Worm (Caenorhabditis elegans) whole organism, young adult: ENCODE results near the gene F44F4.3.
A peak's percentile ranks its signal among the peaks of the same experiment; 100 is the strongest.

ENCODE experiments used
- B0019.2 ChIP-seq: fragments of 200-800 bp; sonication (Bioruptor generic); conservative IDR thresholded peaks from 2 replicates; pipeline ENCODE4 v1.3.6; 2022; ENCODE audit warnings: missing genetic modification reagents, missing genetic modification characterization, missing compliant biosample characterization
- B0261.1 ChIP-seq: sonication (generic microtip); optimal IDR thresholded peaks from 2 replicates; lab custom pipeline; 2016; ENCODE audit warnings: mild to moderate bottlenecking, missing genetic modification characterization, moderate library complexity, missing compliant biosample characterization
- B0336.3 ChIP-seq: fragments of 200-800 bp; sonication (Bioruptor generic); IDR thresholded peaks from 2 replicates; pipeline ENCODE4 v1.3.6; 2022; ENCODE audit warnings: missing genetic modification characterization, missing compliant biosample characterization
- D2030.7 ChIP-seq: fragments of 200-800 bp; sonication (Bioruptor generic); IDR thresholded peaks from 2 replicates; pipeline ENCODE4 v1.3.6; 2022; ENCODE audit warnings: missing genetic modification reagents, missing genetic modification characterization, missing compliant biosample characterization
- F10E7.11 ChIP-seq: sonication (generic microtip); optimal IDR thresholded peaks from 2 replicates; lab custom pipeline; 2017; ENCODE audit warnings: mild to moderate bottlenecking, missing genetic modification characterization, moderate library complexity, missing compliant biosample characterization
- F22D6.2 ChIP-seq: sonication (generic microtip); optimal IDR thresholded peaks from 2 replicates; lab custom pipeline; 2016; ENCODE audit warnings: mild to moderate bottlenecking, missing genetic modification characterization, missing compliant biosample characterization
- F23B12.7 ChIP-seq: sonication (generic microtip); optimal IDR thresholded peaks from 2 replicates; lab custom pipeline; 2017; ENCODE audit warnings: missing genetic modification characterization, mild to moderate bottlenecking, missing compliant biosample characterization, antibody characterized with exemption, moderate library complexity; ENCODE audit not compliant: insufficient read depth
- K12H6.12 ChIP-seq: fragments of 200-800 bp; sonication (Bioruptor generic); optimal IDR thresholded peaks from 2 replicates; lab custom pipeline; 2018; ENCODE audit warnings: mild to moderate bottlenecking, missing genetic modification characterization, missing compliant biosample characterization
- T07F8.4 ChIP-seq: sonication (generic microtip); optimal IDR thresholded peaks from 2 replicates; lab custom pipeline; 2016; ENCODE audit warnings: mild to moderate bottlenecking, missing genetic modification characterization, moderate library complexity, missing compliant biosample characterization
- T26A5.8 ChIP-seq: sonication (generic microtip); optimal IDR thresholded peaks from 2 replicates; lab custom pipeline; 2016; ENCODE audit warnings: missing genetic modification characterization, missing compliant biosample characterization
- Y67H2A.10 ChIP-seq: fragments of 200-800 bp; sonication (Bioruptor generic); conservative IDR thresholded peaks from 2 replicates; pipeline ENCODE4 v1.3.6; 2022; ENCODE audit warnings: missing genetic modification reagents, missing genetic modification characterization, missing compliant biosample characterization
- ZK185.1 ChIP-seq: sonication (generic microtip); optimal IDR thresholded peaks from 2 replicates; lab custom pipeline; 2016; ENCODE audit warnings: mild to moderate bottlenecking, missing genetic modification characterization, missing compliant biosample characterization; ENCODE audit not compliant: poor library complexity, severe bottlenecking
- aptf-2 ChIP-seq: fragments of 200-800 bp; sonication (Bioruptor generic); conservative IDR thresholded peaks from 2 replicates; pipeline ENCODE4 v1.3.6; 2022; ENCODE audit warnings: missing genetic modification reagents, missing genetic modification characterization, missing compliant biosample characterization
- athp-1 ChIP-seq: sonication (generic microtip); optimal IDR thresholded peaks from 2 replicates; lab custom pipeline; 2017; ENCODE audit warnings: mild to moderate bottlenecking, missing genetic modification characterization, missing compliant biosample characterization
- attf-3 ChIP-seq: fragments of 200-800 bp; sonication (Bioruptor generic); conservative IDR thresholded peaks from 2 replicates; pipeline ENCODE4 v1.3.6; 2022; ENCODE audit warnings: missing genetic modification reagents, missing genetic modification characterization, missing compliant biosample characterization
- attf-5 ChIP-seq: fragments of 200-800 bp; sonication (Bioruptor generic); optimal IDR thresholded peaks from 2 replicates; lab custom pipeline; 2018; ENCODE audit warnings: mild to moderate bottlenecking, missing genetic modification characterization, missing compliant biosample characterization
- cebp-1 ChIP-seq, 2 experiments: fragments of 200-800 bp in 1 of 2; sonication (Bioruptor generic) in 1 of 2; sonication (generic microtip) in 1 of 2; IDR thresholded peaks in 1 of 2; optimal IDR thresholded peaks in 1 of 2; 2 replicates each; pipeline versions ENCODE4 v1.3.6 to Lab custom; 2017 to 2022; ENCODE audit warnings: missing compliant biosample characterization in 2 of 2, missing genetic modification characterization in 2 of 2, mild to moderate bottlenecking in 1 of 2, missing genetic modification reagents in 1 of 2, moderate library complexity in 1 of 2
- cebp-2 ChIP-seq: fragments of 200-800 bp; sonication (Bioruptor generic); IDR thresholded peaks from 2 replicates; pipeline ENCODE4 v1.3.6; 2022; ENCODE audit warnings: missing genetic modification characterization, missing compliant biosample characterization
- ceh-27 ChIP-seq: fragments of 200-800 bp; sonication (Bioruptor generic); optimal IDR thresholded peaks from 2 replicates; lab custom pipeline; 2018; ENCODE audit warnings: mild to moderate bottlenecking, missing genetic modification characterization, moderate library complexity, missing compliant biosample characterization
- dpl-1 ChIP-seq: fragments of 150-350 bp; optimal IDR thresholded peaks from 2 replicates; lab custom pipeline; 2014; ENCODE audit warnings: missing biosample characterization, missing genetic modification reagents, missing genetic modification characterization
- efl-1 ChIP-seq: fragments of 150-350 bp; optimal IDR thresholded peaks from 2 replicates; lab custom pipeline; 2014; ENCODE audit warnings: missing biosample characterization, missing genetic modification reagents, missing genetic modification characterization
- egl-44 ChIP-seq: fragments of 200-800 bp; sonication (Bioruptor generic); IDR thresholded peaks from 2 replicates; pipeline ENCODE4 v1.3.6; 2022; ENCODE audit warnings: missing genetic modification reagents, missing genetic modification characterization, missing compliant biosample characterization
- ets-4 ChIP-seq: fragments of 200-800 bp; sonication (Bioruptor generic); optimal IDR thresholded peaks from 2 replicates; lab custom pipeline; 2018; ENCODE audit warnings: mild to moderate bottlenecking, missing genetic modification characterization, missing compliant biosample characterization
- fkh-3 ChIP-seq: sonication (generic microtip); optimal IDR thresholded peaks from 2 replicates; lab custom pipeline; 2016; ENCODE audit warnings: mild to moderate bottlenecking, missing genetic modification characterization, missing compliant biosample characterization
- hlh-26 ChIP-seq: fragments of 200-800 bp; sonication (Bioruptor generic); conservative IDR thresholded peaks from 2 replicates; pipeline ENCODE4 v1.3.6; 2022; ENCODE audit warnings: missing genetic modification reagents, missing genetic modification characterization, missing compliant biosample characterization
- hmg-1.2 ChIP-seq: fragments of 200-800 bp; sonication (Bioruptor generic); IDR thresholded peaks from 2 replicates; pipeline ENCODE4 v1.3.6; 2022; ENCODE audit warnings: missing genetic modification reagents, missing genetic modification characterization, missing compliant biosample characterization
- hmg-20 ChIP-seq: fragments of 200-800 bp; sonication (Bioruptor generic); IDR thresholded peaks from 2 replicates; pipeline ENCODE4 v1.3.6; 2022; ENCODE audit warnings: missing genetic modification reagents, missing genetic modification characterization, missing compliant biosample characterization
- hrde-1 ChIP-seq: sonication (generic microtip); optimal IDR thresholded peaks from 2 replicates; lab custom pipeline; 2016; ENCODE audit warnings: missing genetic modification characterization, mild to moderate bottlenecking, missing compliant biosample characterization, moderate library complexity, missing genotype, missing genetic modification reagents, borderline replicate concordance
- let-526 ChIP-seq: fragments of 200-800 bp; sonication (Bioruptor generic); IDR thresholded peaks from 2 replicates; pipeline ENCODE4 v1.3.6; 2022; ENCODE audit warnings: missing genetic modification reagents, missing genetic modification characterization, missing compliant biosample characterization
- lin-40 ChIP-seq: sonication (generic microtip); optimal IDR thresholded peaks from 2 replicates; lab custom pipeline; 2016; ENCODE audit warnings: missing genetic modification characterization, mild to moderate bottlenecking, missing compliant biosample characterization, missing genotype, missing genetic modification reagents
- lin-54 ChIP-seq: fragments of 200-800 bp; sonication (Bioruptor generic); optimal IDR thresholded peaks from 2 replicates; lab custom pipeline; 2018; ENCODE audit warnings: mild to moderate bottlenecking, missing genetic modification characterization, missing compliant biosample characterization
- lsl-1 ChIP-seq: fragments of 200-800 bp; sonication (Bioruptor generic); optimal IDR thresholded peaks from 2 replicates; lab custom pipeline; 2018; ENCODE audit warnings: mild to moderate bottlenecking, missing genetic modification characterization, moderate library complexity, missing compliant biosample characterization
- madf-6 ChIP-seq: fragments of 200-800 bp; sonication (Bioruptor generic); IDR thresholded peaks from 2 replicates; pipeline ENCODE4 v1.3.6; 2022; ENCODE audit warnings: missing genetic modification reagents, missing genetic modification characterization, missing compliant biosample characterization
- mcd-1 ChIP-seq: fragments of 200-800 bp; sonication (Bioruptor generic); IDR thresholded peaks from 2 replicates; pipeline ENCODE4 v1.3.6; 2022; ENCODE audit warnings: missing genetic modification reagents, missing genetic modification characterization, missing compliant biosample characterization
- nfyb-1 ChIP-seq: fragments of 200-800 bp; sonication (Bioruptor generic); IDR thresholded peaks from 2 replicates; pipeline ENCODE4 v1.3.6; 2022; ENCODE audit warnings: missing genetic modification reagents, missing genetic modification characterization, missing compliant biosample characterization
- nhr-80 ChIP-seq: sonication (generic microtip); optimal IDR thresholded peaks from 2 replicates; lab custom pipeline; 2016; ENCODE audit warnings: missing genetic modification characterization, missing compliant biosample characterization
- rcor-1 ChIP-seq: fragments of 200-800 bp; sonication (Bioruptor generic); IDR thresholded peaks from 2 replicates; pipeline ENCODE4 v1.3.6; 2022; ENCODE audit warnings: missing genetic modification reagents, missing genetic modification characterization, missing compliant biosample characterization
- rec-8 ChIP-seq, 2 experiments: sonication (generic microtip); optimal IDR thresholded peaks; 2 replicates each; lab custom pipeline; 2016; ENCODE audit warnings: mild to moderate bottlenecking in 2 of 2, missing genetic modification characterization in 2 of 2, missing genetic modification reagents in 2 of 2, missing genotype in 2 of 2, missing biosample characterization in 1 of 2, missing compliant biosample characterization in 1 of 2, moderate library complexity in 1 of 2
- snpc-1.3 ChIP-seq: sonication (generic microtip); optimal IDR thresholded peaks from 2 replicates; lab custom pipeline; 2017; ENCODE audit warnings: missing genetic modification characterization, mild to moderate bottlenecking, missing compliant biosample characterization, antibody characterized with exemption, moderate library complexity, missing genotype, missing genetic modification reagents; ENCODE audit not compliant: insufficient read depth
- snpc-3.4 ChIP-seq: sonication (generic microtip); optimal IDR thresholded peaks from 2 replicates; lab custom pipeline; 2017; ENCODE audit warnings: missing genetic modification characterization, mild to moderate bottlenecking, missing compliant biosample characterization, antibody characterized with exemption, moderate library complexity, missing genotype, missing genetic modification reagents
- snpc-4 ChIP-seq, 5 experiments: fragments of 150-350 bp in 1 of 5; sonication (generic microtip) in 4 of 5; optimal IDR thresholded peaks; 2 replicates each; lab custom pipeline; 2014 to 2018; ENCODE audit warnings: missing genetic modification characterization in 5 of 5, missing biosample characterization in 3 of 5, antibody characterized with exemption in 2 of 5, mild to moderate bottlenecking in 2 of 5, missing compliant biosample characterization in 2 of 5, missing genotype in 2 of 5, moderate library complexity in 2 of 5, missing genetic modification reagents in 1 of 5
- tbp1 ChIP-seq: fragments of 200-800 bp; sonication (Bioruptor generic); optimal IDR thresholded peaks from 2 replicates; lab custom pipeline; 2018; ENCODE audit warnings: mild to moderate bottlenecking, missing genetic modification characterization, missing compliant biosample characterization
- ztf-18 ChIP-seq: sonication (generic microtip); optimal IDR thresholded peaks from 2 replicates; lab custom pipeline; 2016; ENCODE audit warnings: missing genotype, mild to moderate bottlenecking, missing genetic modification characterization, missing compliant biosample characterization
- ztf-25 ChIP-seq: fragments of 200-800 bp; sonication (Bioruptor generic); IDR thresholded peaks from 2 replicates; pipeline ENCODE4 v1.3.6; 2022; ENCODE audit warnings: missing genetic modification reagents, missing genetic modification characterization, missing compliant biosample characterization
- ztf-6 ChIP-seq: fragments of 200-800 bp; sonication (Bioruptor generic); IDR thresholded peaks from 2 replicates; pipeline ENCODE4 v1.3.6; 2022; ENCODE audit warnings: missing genetic modification reagents, missing genetic modification characterization, missing compliant biosample characterization

The F44F4.3 gene

DNA sequence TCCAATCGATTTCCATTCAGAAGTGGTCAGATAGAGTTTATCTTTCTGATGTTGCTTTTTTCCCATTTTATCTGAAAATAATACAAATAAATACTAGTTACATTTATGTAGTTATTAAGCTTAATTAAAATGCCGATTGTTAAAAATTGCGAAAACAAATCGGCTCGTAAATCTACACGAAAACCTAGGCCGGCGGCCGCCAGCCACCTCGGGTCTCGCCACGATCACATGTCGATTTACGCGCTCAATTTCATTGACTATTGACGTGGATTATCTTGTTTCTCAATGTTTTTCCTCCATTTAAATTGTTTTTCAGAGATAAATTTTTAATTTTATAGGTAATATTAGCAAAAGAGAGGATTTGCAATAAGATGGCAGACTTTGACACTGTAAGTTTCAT is 13.2 kb downstream of the F44F4.3 start, which contains the start of the genes cyn-4 and copz-1 (continued):
- TF ChIP-seq efl-1 (GFP tag; lab: Kevin White, UChicago) (peak; percentile 40), D2030.7 (GFP tag; lab: Robert Waterston, UW) (peak; percentile 73), B0019.2 (peak; percentile 84), F22D6.2 (tag; lab: Kevin White, UChicago) (no peak), mcd-1 (peak; percentile 67), let-526 (GFP tag; lab: Robert Waterston, UW) (0 out of 2 replicates have a peak, but pooled peaks have one; percentile 64), ceh-27 (GFP tag; lab: Kevin White, UChicago) (peak; percentile 86), lin-40 (tag; lab: Kevin White, UChicago) (peak; percentile 55), ets-4 (GFP tag; lab: Kevin White, UChicago) (no peak), snpc-1.3 (tag; lab: Kevin White, UChicago) (peak; percentile 43), ztf-18 (tag; lab: Kevin White, UChicago) (peak; percentile 6), fkh-3 (tag; lab: Kevin White, UChicago) (no peak), cebp-2 (GFP tag; lab: Robert Waterston, UW) (no peak), F23B12.7 (peak; percentile 6), dpl-1 (GFP tag; lab: Kevin White, UChicago) (peak; percentile 35), tbp1 (GFP tag; lab: Kevin White, UChicago) (peak; percentile 37), B0261.1 (tag; lab: Kevin White, UChicago) (no peak), snpc-3.4 (tag; lab: Kevin White, UChicago) (peak; percentile 61), lin-54 (GFP tag; lab: Kevin White, UChicago) (peak; percentile 59), Y67H2A.10 (GFP tag; lab: Robert Waterston, UW) (0 out of 2 replicates have a peak, but pooled peaks have one; percentile 42), athp-1 (tag; lab: Kevin White, UChicago) (peak; percentile 87), cebp-1 (GFP tag; IDR thresholded peaks at IDR 0.05; lab: Robert Waterston, UW) (peak; percentile 22; the same call in 1 of the 2 replicates), cebp-1 (tag; optimal IDR thresholded peaks at IDR 0.05; lab: Kevin White, UChicago) (peak; percentile 73), nhr-80 (tag; lab: Kevin White, UChicago) (peak; percentile 21), lsl-1 (GFP tag; lab: Kevin White, UChicago) (peak; percentile 70), K12H6.12 (peak; percentile 47), hlh-26 (no peak), rcor-1 (GFP tag; lab: Robert Waterston, UW) (peak; percentile 43; the same call in 1 of the 2 replicates), ZK185.1 (tag; lab: Kevin White, UChicago) (peak; percentile 82), F10E7.11 (tag; lab: Kevin White, UChicago) (no peak), attf-5 (peak; percentile 88), madf-6 (peak; percentile 75; the same call in 1 of the 2 replicates), attf-3 (GFP tag; lab: Robert Waterston, UW) (0 out of 2 replicates have a peak, but pooled peaks have one; percentile 47), rec-8 (tag; optimal IDR thresholded peaks at IDR 0.05; lab: Kevin White, UChicago) (no peak), egl-44 (peak; percentile 52; the same call in 1 of the 2 replicates), aptf-2 (GFP tag; lab: Robert Waterston, UW) (peak; percentile 71; the same call in 1 of the 2 replicates)

DNA sequence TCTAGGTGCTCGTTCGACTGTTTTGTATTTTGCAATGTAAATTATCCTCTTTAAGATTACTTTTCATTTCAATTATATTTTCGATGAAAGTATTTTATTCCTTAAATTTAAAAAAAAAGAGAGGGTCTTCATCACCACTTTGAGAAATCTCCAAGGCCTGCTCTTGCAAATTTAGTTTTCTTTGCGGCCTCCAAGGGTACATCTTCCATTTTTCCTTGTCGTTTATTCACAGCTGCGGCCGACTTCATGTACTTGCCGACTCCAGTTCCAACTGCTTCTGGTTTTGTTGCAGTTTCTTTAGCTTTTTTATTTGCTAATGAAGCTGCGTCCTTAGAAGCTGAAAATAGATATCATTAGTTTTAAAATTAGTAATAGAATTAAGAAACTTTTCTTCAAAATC is 15.0 kb downstream of the F44F4.3 start:
- TF ChIP-seq cebp-1 (GFP tag; IDR thresholded peaks at IDR 0.05; lab: Robert Waterston, UW), result no peak
- peak; percentile 24 for TF ChIP-seq cebp-1 (tag; optimal IDR thresholded peaks at IDR 0.05; lab: Kevin White, UChicago)
- 0 out of 2 replicates have a peak, but pooled peaks have one; percentile 20 for TF ChIP-seq nfyb-1 (GFP tag; lab: Robert Waterston, UW)
- TF ChIP-seq T07F8.4 (tag; lab: Kevin White, UChicago), result no peak
- TF ChIP-seq hmg-1.2 (GFP tag; lab: Robert Waterston, UW), result peak; percentile 5; the same call in 1 of the 2 replicates
- peak; percentile 49; the same call in 1 of the 2 replicates for TF ChIP-seq madf-6
- no peak for TF ChIP-seq ztf-6 (GFP tag; lab: Robert Waterston, UW)
- TF ChIP-seq snpc-4 (GFP tag; optimal IDR thresholded peaks at IDR 0.05; lab: Kevin White, UChicago), result peak; percentile 25
- TF ChIP-seq snpc-4 (tag; optimal IDR thresholded peaks at IDR 0.05; lab: Kevin White, UChicago), result no peak
- no peak for TF ChIP-seq T26A5.8 (tag; lab: Kevin White, UChicago)
- no peak for TF ChIP-seq hmg-20 (GFP tag; lab: Robert Waterston, UW)
- 0 out of 2 replicates have a peak, but pooled peaks have one; percentile 15 for TF ChIP-seq B0336.3 (GFP tag; lab: Robert Waterston, UW)
- peak; percentile 48 for TF ChIP-seq hrde-1 (tag; lab: Kevin White, UChicago)
- no peak for TF ChIP-seq ZK185.1 (tag; lab: Kevin White, UChicago)
- TF ChIP-seq ztf-25, result 0 out of 2 replicates have a peak, but pooled peaks have one; percentile 66
- TF ChIP-seq rcor-1 (GFP tag; lab: Robert Waterston, UW), result no peak
